Fruit fly (Drosophila melanogaster): Measurements from ENCODE around the gene CG9121.

The CG9121 gene

dm6 chr2L:5099790-5100360 lies 49.0 kb upstream of the CG9121 start, which contains the start of gene ND-13A (continued):
- TF ChIP-seq mld (GFP tag; IDR thresholded peaks at IDR 0.05; ENCODE audit: partially characterized antibody) (no peak), hth (optimal IDR thresholded peaks at IDR 0.05) (no peak), CG6689 (GFP tag; IDR thresholded peaks at IDR 0.05) (no peak), odd (GFP tag; optimal IDR thresholded peaks at IDR 0.05) (no peak), ato (GFP tag; IDR thresholded peaks at IDR 0.05; ENCODE audit: partially characterized antibody) (no peak), kni (GFP tag; optimal IDR thresholded peaks at IDR 0.05) (no peak), fd3F (GFP tag; optimal IDR thresholded peaks at IDR 0.05) (no peak), CG10979 (tag; optimal IDR thresholded peaks at IDR 0.05) (no peak), usp (GFP tag; optimal IDR thresholded peaks at IDR 0.05) (no peak), CG10654 (GFP tag; optimal IDR thresholded peaks at IDR 0.05) (no peak), her (GFP tag; optimal IDR thresholded peaks at IDR 0.05) (no peak), CG8388 (GFP tag; optimal IDR thresholded peaks at IDR 0.05) (no peak), CG31441 (GFP tag; IDR thresholded peaks at IDR 0.05) (0 out of 2 replicates have a peak, but pooled peaks have one; percentile 22), E2f2 (GFP tag; IDR thresholded peaks at IDR 0.05) (peak; percentile 70), CG8281 (tag; optimal IDR thresholded peaks at IDR 0.05) (no peak), Hr78 (GFP tag; optimal IDR thresholded peaks at IDR 0.05) (no peak), CG12155 (GFP tag; optimal IDR thresholded peaks at IDR 0.05) (no peak), CG2678 (tag; optimal IDR thresholded peaks at IDR 0.05) (no peak), MTF-1 (GFP tag; optimal IDR thresholded peaks at IDR 0.05; ENCODE audit: borderline replicate concordance) (no peak), vfl (GFP tag; optimal IDR thresholded peaks at IDR 0.05) (no peak), CG16813 (GFP tag; IDR thresholded peaks at IDR 0.05; ENCODE audit: partially characterized antibody) (no peak), z (GFP tag; IDR thresholded peaks at IDR 0.05) (no peak), pan (optimal IDR thresholded peaks at IDR 0.05) (no peak), pan (GFP tag; optimal IDR thresholded peaks at IDR 0.05 in 1 of 2, IDR thresholded peaks at IDR 0.05 in 1 of 2) (no peak), pum (GFP tag; optimal IDR thresholded peaks at IDR 0.05) (no peak), sc (optimal IDR thresholded peaks at IDR 0.05) (no peak), sc (GFP tag; optimal IDR thresholded peaks at IDR 0.05) (no peak), wor (GFP tag; IDR thresholded peaks at IDR 0.05) (no peak), row (GFP tag; IDR thresholded peaks at IDR 0.05) (no peak; the same call in 2 of the 3 replicates), salm (tag; optimal IDR thresholded peaks at IDR 0.05) (no peak), al (GFP tag; IDR thresholded peaks at IDR 0.05) (no peak), CG12391 (tag; optimal IDR thresholded peaks at IDR 0.05) (peak; percentile 4), CG1792 (GFP tag; optimal IDR thresholded peaks at IDR 0.05) (no peak), CG2202 (tag; optimal IDR thresholded peaks at IDR 0.05) (no peak), Doc2 (GFP tag; IDR thresholded peaks at IDR 0.05) (no peak), CG17361 (GFP tag; IDR thresholded peaks at IDR 0.05) (no peak; the same call in 2 of the 3 replicates), CG4617 (GFP tag; optimal IDR thresholded peaks at IDR 0.05; ENCODE audit: borderline replicate concordance) (peak; percentile 53), CG9932 (GFP tag; IDR thresholded peaks at IDR 0.05) (no peak), ATbp (GFP tag; optimal IDR thresholded peaks at IDR 0.05) (no peak), pb (GFP tag; optimal IDR thresholded peaks at IDR 0.05) (no peak), lab (GFP tag; optimal IDR thresholded peaks at IDR 0.05) (no peak), HmgD (GFP tag; optimal IDR thresholded peaks at IDR 0.05) (no peak), bsh (GFP tag; optimal IDR thresholded peaks at IDR 0.05) (no peak), CG7556 (GFP tag; optimal IDR thresholded peaks at IDR 0.05) (no peak), CG8765 (GFP tag; IDR thresholded peaks at IDR 0.05) (no peak), CrebB (tag; optimal IDR thresholded peaks at IDR 0.05) (peak; percentile 22), CG5180 (GFP tag; optimal IDR thresholded peaks at IDR 0.05) (no peak), gcm2 (GFP tag; optimal IDR thresholded peaks at IDR 0.05) (no peak), tna (GFP tag; IDR thresholded peaks at IDR 0.05; ENCODE audit: partially characterized antibody) (no peak), CG18619 (GFP tag; optimal IDR thresholded peaks at IDR 0.05) (no peak), CG14965 (GFP tag; optimal IDR thresholded peaks at IDR 0.05; ENCODE audit: borderline replicate concordance) (no peak)

Measured in whole organism, embryonic.